Worm (Caenorhabditis elegans): ENCODE results near the gene sru-13.
"Not testable (repeated sequence)": the region's sequence is repeated elsewhere in the genome, so short reads cannot be mapped to it uniquely, and the experiment has no call there.

DNA sequence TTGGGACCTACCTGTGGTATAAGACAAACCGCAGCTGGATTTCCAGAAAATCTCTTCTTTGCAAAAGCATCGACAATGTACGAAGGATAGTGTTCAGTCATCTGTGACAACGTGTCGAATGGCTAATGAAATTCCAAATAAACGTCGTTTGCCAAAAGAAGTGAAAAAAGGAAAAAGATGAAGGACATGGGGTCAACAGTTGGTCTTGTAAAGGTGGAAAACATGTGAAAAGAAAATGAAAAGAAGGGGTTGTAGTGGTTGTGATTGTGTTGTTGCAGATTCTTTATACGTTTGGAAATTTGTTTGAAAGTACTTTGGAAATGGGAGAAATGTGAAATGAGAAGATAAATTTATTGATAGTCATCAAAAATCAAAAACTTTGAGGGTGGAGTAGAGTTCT lies 37.9 kb downstream of the sru-13 start, which contains the start of gene T04A11.4:
- not testable (repeated sequence) for TF ChIP-seq flt-1 (GFP tag; IDR thresholded peaks at IDR 0.05); ref-1 (GFP tag; conservative IDR thresholded peaks at IDR 0.05); cog-1 (tag; optimal IDR thresholded peaks at IDR 0.05); T22C8.4 (GFP tag; IDR thresholded peaks at IDR 0.05); ztf-29 (GFP tag; IDR thresholded peaks at IDR 0.05); klf-2 (GFP tag; conservative IDR thresholded peaks at IDR 0.05)
